Fruit fly (Drosophila melanogaster) whole organism, embryonic: ENCODE data around the gene Nepl18.

Source experiments
- CG10959 ChIP-seq: fragments of 200-800 bp; sonication (Bioruptor generic); IDR thresholded peaks from 2 replicates; pipeline ENCODE4 v1.3.6; 2022; ENCODE audit warnings: missing biosample characterization, missing genetic modification characterization
- CG11247 ChIP-seq: fragments of 200-800 bp; sonication (Bioruptor generic); IDR thresholded peaks from 2 replicates; pipeline ENCODE4 v1.3.6; 2022; ENCODE audit warnings: missing biosample characterization, missing genetic modification characterization
- CG12219 ChIP-seq: fragments of 200-800 bp; sonication (Bioruptor generic); optimal IDR thresholded peaks from 3 replicates; lab custom pipeline; 2018; ENCODE audit warnings: missing biosample characterization, mild to moderate bottlenecking, missing genetic modification characterization
- CG12769 ChIP-seq: fragments of 200-800 bp; sonication (Bioruptor generic); optimal IDR thresholded peaks from 2 replicates; lab custom pipeline; 2019; ENCODE audit warnings: missing biosample characterization, mild to moderate bottlenecking, missing genetic modification characterization, moderate library complexity
- CG13775 ChIP-seq: fragments of 200-800 bp; sonication (Bioruptor generic); optimal IDR thresholded peaks from 3 replicates; lab custom pipeline; 2017; ENCODE audit warnings: missing biosample characterization, mild to moderate bottlenecking, missing genetic modification characterization
- CG14014 ChIP-seq: fragments of 200-800 bp; sonication (Bioruptor generic); IDR thresholded peaks from 2 replicates; pipeline ENCODE4 v1.3.6; 2022; ENCODE audit warnings: missing biosample characterization, missing genetic modification characterization
- CG15696 ChIP-seq: fragments of 200-800 bp; sonication (Bioruptor generic); optimal IDR thresholded peaks from 2 replicates; lab custom pipeline; 2019; ENCODE audit warnings: missing biosample characterization, mild to moderate bottlenecking, missing genetic modification characterization, moderate library complexity
- CG1602 ChIP-seq: fragments of 200-800 bp; sonication (Bioruptor generic); optimal IDR thresholded peaks from 3 replicates; lab custom pipeline; 2016; ENCODE audit warnings: missing biosample characterization, missing genetic modification characterization
- CG16813 ChIP-seq: fragments of 200-800 bp; sonication (Bioruptor generic); IDR thresholded peaks from 3 replicates; pipeline ENCODE4 v1.3.6; 2022; ENCODE audit warnings: missing biosample characterization, missing genetic modification characterization; ENCODE audit not compliant: partially characterized antibody
- CG16863 ChIP-seq: fragments of 200-800 bp; sonication (Bioruptor generic); optimal IDR thresholded peaks from 3 replicates; lab custom pipeline; 2016; ENCODE audit warnings: missing biosample characterization, missing genetic modification characterization
- CG17328 ChIP-seq: fragments of 200-800 bp; sonication (Bioruptor generic); IDR thresholded peaks from 2 replicates; pipeline ENCODE4 v1.3.6; 2022; ENCODE audit warnings: missing biosample characterization, missing genetic modification characterization
- CG17802 ChIP-seq: fragments of 200-800 bp; sonication (Bioruptor generic); optimal IDR thresholded peaks from 2 replicates; lab custom pipeline; 2018; ENCODE audit warnings: missing biosample characterization, mild to moderate bottlenecking, missing genetic modification characterization, moderate library complexity
- CG17829 ChIP-seq: fragments of 200-800 bp; optimal IDR thresholded peaks from 2 replicates; lab custom pipeline; 2019; ENCODE audit warnings: missing biosample characterization, mild to moderate bottlenecking, missing genetic modification characterization, moderate library complexity
- CG2199 ChIP-seq: fragments of 200-800 bp; sonication (Bioruptor generic); IDR thresholded peaks from 3 replicates; pipeline ENCODE4 v1.3.6; 2022; ENCODE audit warnings: missing biosample characterization, missing genetic modification characterization
- CG2202 ChIP-seq: fragments of 200-800 bp; sonication (Bioruptor generic); optimal IDR thresholded peaks from 2 replicates; lab custom pipeline; 2018; ENCODE audit warnings: missing biosample characterization, mild to moderate bottlenecking, missing genetic modification characterization
- CG3995 ChIP-seq: fragments of 200-800 bp; sonication (Bioruptor generic); optimal IDR thresholded peaks from 3 replicates; lab custom pipeline; 2016; ENCODE audit warnings: missing biosample characterization, missing genetic modification characterization
- CG4328 ChIP-seq: fragments of 200-800 bp; sonication (Bioruptor generic); optimal IDR thresholded peaks from 3 replicates; lab custom pipeline; 2017; ENCODE audit warnings: missing biosample characterization, missing genetic modification reagents, missing genetic modification characterization
- CG4854 ChIP-seq: fragments of 200-800 bp; sonication (Bioruptor generic); optimal IDR thresholded peaks from 2 replicates; lab custom pipeline; 2016; ENCODE audit warnings: missing biosample characterization, missing genetic modification characterization, inconsistent platforms
- CG7357 ChIP-seq: fragments of 200-800 bp; sonication (Bioruptor generic); IDR thresholded peaks from 3 replicates; pipeline ENCODE4 v1.3.6; 2022; ENCODE audit warnings: missing biosample characterization, missing genetic modification characterization
- CG8478 ChIP-seq: fragments of >200 bp; optimal IDR thresholded peaks from 2 replicates; lab custom pipeline; 2018
- CoRest ChIP-seq: fragments of 200-800 bp; sonication (Bioruptor generic); optimal IDR thresholded peaks from 3 replicates; lab custom pipeline; 2018; ENCODE audit warnings: missing biosample characterization, mild to moderate bottlenecking, missing genetic modification characterization, moderate library complexity
- D ChIP-seq, 2 experiments: fragments of 200-800 bp in 1 of 2; fragments of >200 bp in 1 of 2; sonication (Bioruptor generic) in 1 of 2; optimal IDR thresholded peaks; 2 replicates in 1 of 2; 3 replicates in 1 of 2; lab custom pipeline; 2017; ENCODE audit warnings: mild to moderate bottlenecking in 1 of 2, missing biosample characterization in 1 of 2, missing genetic modification characterization in 1 of 2, missing genetic modification reagents in 1 of 2
- GATAe ChIP-seq: fragments of 200-800 bp; sonication (Bioruptor generic); conservative IDR thresholded peaks from 2 replicates; pipeline ENCODE4 v1.3.6; 2022; ENCODE audit warnings: missing biosample characterization, missing genetic modification characterization
- MESR4 ChIP-seq: fragments of 200-800 bp; sonication (Bioruptor generic); optimal IDR thresholded peaks from 2 replicates; lab custom pipeline; 2018; ENCODE audit warnings: missing biosample characterization, mild to moderate bottlenecking, missing genetic modification characterization, moderate library complexity
- MTF-1 ChIP-seq: fragments of 200-800 bp; sonication (Bioruptor generic); optimal IDR thresholded peaks from 2 replicates; lab custom pipeline; 2018; ENCODE audit warnings: missing biosample characterization, mild to moderate bottlenecking, missing genetic modification characterization, borderline replicate concordance
- Med ChIP-seq: fragments of 200-800 bp; sonication (Bioruptor generic); peaks from one replicate; lab custom pipeline; 2016; ENCODE audit warnings: missing biosample characterization, missing genetic modification characterization, mild to moderate bottlenecking, inconsistent platforms, moderate library complexity
- Mrtf ChIP-seq: fragments of 200-800 bp; sonication (Bioruptor generic); IDR thresholded peaks from 3 replicates; pipeline ENCODE4 v1.3.6; 2022; ENCODE audit warnings: missing biosample characterization, missing genetic modification characterization
- Optix ChIP-seq: fragments of 200-800 bp; sonication (Bioruptor generic); IDR thresholded peaks from 3 replicates; pipeline ENCODE4 v1.3.6; 2022; ENCODE audit warnings: missing biosample characterization, missing genetic modification characterization
- Ptx1 ChIP-seq: fragments of 200-800 bp; sonication (Bioruptor generic); IDR thresholded peaks from 2 replicates; pipeline ENCODE4 v1.3.6; 2022; ENCODE audit warnings: missing biosample characterization, missing genetic modification characterization
- Stat92E ChIP-seq, 3 experiments: fragments of >200 bp in 2 of 3; fragments of 200-800 bp in 1 of 3; sonication (Bioruptor generic) in 1 of 3; optimal IDR thresholded peaks; 2 replicates each; lab custom pipeline; 2017 to 2019; ENCODE audit warnings: missing biosample characterization in 3 of 3, missing genetic modification characterization in 3 of 3, mild to moderate bottlenecking in 1 of 3, moderate library complexity in 1 of 3
- ab ChIP-seq: fragments of 200-800 bp; sonication (Bioruptor generic); optimal IDR thresholded peaks from 2 replicates; lab custom pipeline; 2016; ENCODE audit warnings: missing biosample characterization, missing genetic modification characterization
- abd-A ChIP-seq: fragments of 200-800 bp; sonication (Bioruptor generic); optimal IDR thresholded peaks from 3 replicates; lab custom pipeline; 2019; ENCODE audit warnings: missing biosample characterization, mild to moderate bottlenecking, missing genetic modification characterization, moderate library complexity
- bab2 ChIP-seq: fragments of 200-800 bp; sonication (Bioruptor generic); optimal IDR thresholded peaks from 2 replicates; lab custom pipeline; 2016; ENCODE audit warnings: missing biosample characterization, missing genetic modification characterization
- ci ChIP-seq: fragments of 200-800 bp; sonication (Bioruptor generic); IDR thresholded peaks from 3 replicates; pipeline ENCODE4 v1.3.6; 2022; ENCODE audit warnings: missing biosample characterization, missing genetic modification characterization
- crol ChIP-seq: fragments of 200-800 bp; sonication (Bioruptor generic); IDR thresholded peaks from 2 replicates; pipeline ENCODE4 v1.3.6; 2022; ENCODE audit warnings: missing biosample characterization, missing genetic modification characterization
- crp ChIP-seq, 2 experiments: fragments of 200-800 bp; sonication (Bioruptor generic); optimal IDR thresholded peaks; 2 replicates in 1 of 2; 3 replicates in 1 of 2; lab custom pipeline; 2017; ENCODE audit warnings: missing biosample characterization in 2 of 2, missing genetic modification characterization in 2 of 2, mild to moderate bottlenecking in 1 of 2, moderate library complexity in 1 of 2
- cwo ChIP-seq: fragments of 200-800 bp; sonication (Bioruptor generic); optimal IDR thresholded peaks from 3 replicates; lab custom pipeline; 2017; ENCODE audit warnings: missing biosample characterization, missing genetic modification characterization, mild to moderate bottlenecking, moderate library complexity, missing genetic modification reagents
- exex ChIP-seq: fragments of 200-800 bp; sonication (Bioruptor generic); optimal IDR thresholded peaks from 4 replicates; lab custom pipeline; 2018; ENCODE audit warnings: missing biosample characterization, mild to moderate bottlenecking, missing genetic modification characterization, moderate library complexity
- grn ChIP-seq: fragments of 200-800 bp; sonication (Bioruptor generic); optimal IDR thresholded peaks from 3 replicates; lab custom pipeline; 2017; ENCODE audit warnings: missing biosample characterization, missing genetic modification characterization
- hbn ChIP-seq: fragments of 200-800 bp; sonication (Bioruptor generic); IDR thresholded peaks from 2 replicates; pipeline ENCODE4 v1.3.6; 2022; ENCODE audit warnings: missing biosample characterization, missing genetic modification characterization; ENCODE audit not compliant: partially characterized antibody
- kah ChIP-seq: fragments of 200-800 bp; sonication (Bioruptor generic); optimal IDR thresholded peaks from 2 replicates; lab custom pipeline; 2018; ENCODE audit warnings: missing biosample characterization, mild to moderate bottlenecking, missing genetic modification characterization
- lmd ChIP-seq: fragments of 200-800 bp; sonication (Bioruptor generic); IDR thresholded peaks from 2 replicates; pipeline ENCODE4 v1.3.6; 2022; ENCODE audit warnings: missing biosample characterization, missing genetic modification characterization
- lola ChIP-seq, 3 experiments: fragments of >200 bp in 2 of 3; fragments of 200-800 bp in 1 of 3; sonication (Bioruptor generic) in 1 of 3; optimal IDR thresholded peaks; 2 replicates each; lab custom pipeline; 2017 to 2019; ENCODE audit warnings: missing biosample characterization in 3 of 3, missing genetic modification characterization in 3 of 3, mild to moderate bottlenecking in 1 of 3, moderate library complexity in 1 of 3
- luna ChIP-seq: fragments of 200-800 bp; sonication (Bioruptor generic); optimal IDR thresholded peaks from 2 replicates; lab custom pipeline; 2016; ENCODE audit warnings: missing biosample characterization, missing genetic modification characterization
- mirr ChIP-seq: fragments of 200-800 bp; sonication (Bioruptor generic); optimal IDR thresholded peaks from 3 replicates; lab custom pipeline; 2018; ENCODE audit warnings: missing biosample characterization, mild to moderate bottlenecking, missing genetic modification characterization
- pnt ChIP-seq: fragments of 200-800 bp; sonication (Bioruptor generic); optimal IDR thresholded peaks from 3 replicates; lab custom pipeline; 2016; ENCODE audit warnings: missing biosample characterization, missing genetic modification characterization
- repo ChIP-seq: fragments of 200-800 bp; sonication (Bioruptor generic); optimal IDR thresholded peaks from 2 replicates; lab custom pipeline; 2016; ENCODE audit warnings: missing biosample characterization, missing genetic modification characterization
- sqz ChIP-seq: fragments of 200-800 bp; sonication (Bioruptor generic); optimal IDR thresholded peaks from 3 replicates; lab custom pipeline; 2018; ENCODE audit warnings: missing biosample characterization, mild to moderate bottlenecking, missing genetic modification characterization
- vfl ChIP-seq: fragments of 200-800 bp; sonication (Bioruptor generic); optimal IDR thresholded peaks from 2 replicates; lab custom pipeline; 2016; ENCODE audit warnings: missing biosample characterization, missing genetic modification characterization

Gene Nepl18

DNA sequence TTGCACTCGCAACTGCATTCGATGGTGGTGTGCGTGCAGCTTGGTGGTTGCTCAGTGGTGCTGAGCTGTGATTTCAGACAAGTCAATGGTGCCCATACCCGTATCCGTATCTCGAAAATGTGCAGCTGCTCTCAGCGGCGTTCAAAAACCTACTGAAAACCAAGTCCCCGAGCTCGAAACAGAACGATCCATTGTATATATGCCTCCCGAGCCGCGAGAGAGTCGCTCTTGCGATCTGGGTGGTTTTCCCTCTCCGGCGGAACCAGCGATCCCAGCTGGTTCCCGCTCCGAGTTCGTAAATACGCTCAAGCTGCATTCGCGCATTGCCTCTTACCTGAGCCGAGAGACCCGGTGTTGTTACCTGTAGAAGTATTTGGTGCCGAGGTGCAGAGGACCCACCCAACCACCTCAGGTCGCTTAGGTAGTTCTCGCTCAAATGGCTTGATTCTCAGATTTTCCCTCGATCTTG is 16.3 kb upstream of the Nepl18 start, which contains the start of gene Inx3 (continued):
- TF ChIP-seq hbn (GFP tag; lab: Robert Waterston, UW) (peak; percentile 34; the same call in 1 of the 2 replicates), MESR4 (GFP tag; lab: Kevin White, UChicago) (peak; percentile 21), CG2202 (peak; percentile 13), CoRest (no peak), CG17829 (tag; lab: Kevin White, UChicago) (peak; percentile 35), Stat92E (GFP tag; optimal IDR thresholded peaks at IDR 0.05; lab: Kevin White, UChicago) (peak in 1 of 3 experiments; percentile 23), ci (GFP tag; lab: Robert Waterston, UW) (peak; percentile 76; the same call in 2 of the 3 replicates), lmd (GFP tag; lab: Robert Waterston, UW) (no peak)

dm6 chr3R:28860582-28860981 is 14.8 kb upstream of the Nepl18 start:
- TF ChIP-seq CG10959 (no peak), Med (GFP tag; lab: Kevin White, UChicago) (peak; percentile 46), CG1602 (GFP tag; lab: Kevin White, UChicago) (no peak), mirr (no peak), lola (GFP tag; optimal IDR thresholded peaks at IDR 0.05; lab: Kevin White, UChicago) (no peak), cwo (GFP tag; lab: Kevin White, UChicago) (no peak), sqz (GFP tag; lab: Kevin White, UChicago) (peak; percentile 9), CG11247 (GFP tag; lab: Robert Waterston, UW) (no peak), Mrtf (no peak), repo (GFP tag; lab: Kevin White, UChicago) (no peak), Optix (GFP tag; lab: Robert Waterston, UW) (no peak), crol (GFP tag; lab: Robert Waterston, UW) (0 out of 2 replicates have a peak, but pooled peaks have one; percentile 11), CG2199 (GFP tag; lab: Robert Waterston, UW) (peak; percentile 53; the same call in 1 of the 3 replicates), CG4854 (no peak), CG3995 (GFP tag; lab: Kevin White, UChicago) (no peak), luna (no peak), CG17802 (tag; lab: Kevin White, UChicago) (no peak), CG13775 (GFP tag; lab: Kevin White, UChicago) (no peak), CG16813 (GFP tag; lab: Robert Waterston, UW) (no peak), kah (no peak), crp (GFP tag; optimal IDR thresholded peaks at IDR 0.05; lab: Kevin White, UChicago) (no peak), pnt (GFP tag; lab: Kevin White, UChicago) (no peak), CG15696 (tag; lab: Kevin White, UChicago) (no peak), CG8478 (no peak), CG7357 (no peak), bab2 (GFP tag; lab: Kevin White, UChicago) (no peak), vfl (GFP tag; lab: Kevin White, UChicago) (no peak), Ptx1 (GFP tag; lab: Robert Waterston, UW) (no peak), GATAe (no peak), ab (GFP tag; lab: Kevin White, UChicago) (no peak), CG14014 (GFP tag; lab: Robert Waterston, UW) (no peak), CG16863 (GFP tag; lab: Kevin White, UChicago) (no peak), grn (GFP tag; lab: Kevin White, UChicago) (peak; percentile 51), exex (tag; lab: Kevin White, UChicago) (no peak), CG4328 (GFP tag; lab: Kevin White, UChicago) (no peak), CG17328 (GFP tag; lab: Robert Waterston, UW) (no peak), D (optimal IDR thresholded peaks at IDR 0.05; lab: Kevin White, UChicago) (peak; percentile 18), D (GFP tag; optimal IDR thresholded peaks at IDR 0.05; lab: Kevin White, UChicago) (no peak), CG12219 (GFP tag; lab: Kevin White, UChicago) (no peak), abd-A (tag; lab: Kevin White, UChicago) (peak; percentile 28), MTF-1 (GFP tag; lab: Kevin White, UChicago) (no peak), CG12769 (tag; lab: Kevin White, UChicago) (no peak)
